Fruit fly (Drosophila melanogaster): ENCODE data around the gene U2af38.
A peak's percentile ranks its signal among the peaks of the same experiment; 100 is the strongest.

Gene U2af38

DNA sequence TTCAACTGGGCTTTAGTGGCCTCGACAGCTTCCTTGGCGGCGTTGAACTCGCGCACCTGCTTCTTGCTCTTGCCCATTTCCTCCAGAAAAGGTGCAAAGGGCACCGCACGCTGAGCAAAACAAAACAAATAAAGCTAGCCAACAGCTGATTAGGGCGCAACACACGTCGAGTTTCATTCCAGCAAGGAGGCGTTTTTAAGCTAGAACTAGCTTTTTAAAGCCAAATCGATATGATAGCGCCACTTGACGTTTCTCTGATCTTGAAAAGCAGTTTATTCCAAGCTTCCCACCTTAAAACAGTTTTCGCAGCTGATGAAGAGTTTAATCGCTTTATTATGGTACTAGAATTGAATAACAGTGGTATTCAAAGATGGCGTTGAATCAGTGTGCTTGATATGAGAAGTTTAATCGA lies 11.4 kb downstream of the U2af38 start, which contains the start of gene CG11601:
TSS of gene CG11601 (minus strand) at position 199 of the 412 bp plus-strand sequence.
- TF ChIP-seq CG8290 (GFP tag; optimal IDR thresholded peaks at IDR 0.05) (no peak), CG8290 (tag; optimal IDR thresholded peaks at IDR 0.05) (peak in 1 of 2 experiments; percentile 64), dpn (GFP tag; optimal IDR thresholded peaks at IDR 0.05) (peak in 1 of 2 experiments; percentile 29), Awh (GFP tag; IDR thresholded peaks at IDR 0.05) (no peak), CG9215 (GFP tag; IDR thresholded peaks at IDR 0.05) (no peak), zfh1 (GFP tag; IDR thresholded peaks at IDR 0.05) (0 out of 3 replicates have a peak, but pooled peaks have one; percentile 44), CG8359 (GFP tag; optimal IDR thresholded peaks at IDR 0.05; ENCODE audit: borderline replicate concordance) (no peak), her (GFP tag; optimal IDR thresholded peaks at IDR 0.05) (peak; percentile 52), Blimp-1 (GFP tag; optimal IDR thresholded peaks at IDR 0.05) (no peak), CG15514 (GFP tag; optimal IDR thresholded peaks at IDR 0.05) (peak; percentile 80), CG10959 (GFP tag; IDR thresholded peaks at IDR 0.05) (no peak), CG6654 (GFP tag; optimal IDR thresholded peaks at IDR 0.05) (no peak), luna (GFP tag; optimal IDR thresholded peaks at IDR 0.05) (no peak), CG16813 (GFP tag; IDR thresholded peaks at IDR 0.05; ENCODE audit: partially characterized antibody) (no peak), Vsx1 (GFP tag; optimal IDR thresholded peaks at IDR 0.05) (no peak), wek (GFP tag; optimal IDR thresholded peaks at IDR 0.05) (no peak), CG17568 (GFP tag; optimal IDR thresholded peaks at IDR 0.05) (no peak), ssp (GFP tag; IDR thresholded peaks at IDR 0.05) (peak; percentile 83), CG9876 (GFP tag; optimal IDR thresholded peaks at IDR 0.05) (peak; percentile 38), Jarid2 (GFP tag; optimal IDR thresholded peaks at IDR 0.05) (no peak), MESR4 (GFP tag; optimal IDR thresholded peaks at IDR 0.05) (peak; percentile 30), Antp (GFP tag; optimal IDR thresholded peaks at IDR 0.05) (no peak), Lpt (GFP tag; optimal IDR thresholded peaks at IDR 0.05) (no peak), nau (GFP tag; optimal IDR thresholded peaks at IDR 0.05) (no peak), cas (GFP tag; IDR thresholded peaks at IDR 0.05) (no peak), cwo (GFP tag; optimal IDR thresholded peaks at IDR 0.05) (no peak), Stat92E (GFP tag; optimal IDR thresholded peaks at IDR 0.05) (no peak), TFAM (GFP tag; optimal IDR thresholded peaks at IDR 0.05) (no peak), fd3F (GFP tag; optimal IDR thresholded peaks at IDR 0.05) (peak; percentile 2), CG1024 (GFP tag; IDR thresholded peaks at IDR 0.05) (no peak), Elba2 (GFP tag; optimal IDR thresholded peaks at IDR 0.05) (no peak), hb (GFP tag; IDR thresholded peaks at IDR 0.05; ENCODE audit: partially characterized antibody) (no peak), tup (GFP tag; optimal IDR thresholded peaks at IDR 0.05) (no peak), CG13123 (GFP tag; optimal IDR thresholded peaks at IDR 0.05) (no peak), CG14014 (GFP tag; IDR thresholded peaks at IDR 0.05) (no peak), CG13624 (GFP tag; optimal IDR thresholded peaks at IDR 0.05) (peak; percentile 34), CG18476 (GFP tag; optimal IDR thresholded peaks at IDR 0.05) (no peak), CG10565 (GFP tag; optimal IDR thresholded peaks at IDR 0.05) (no peak), Dip3 (GFP tag; optimal IDR thresholded peaks at IDR 0.05) (peak; percentile 6), CG16815 (GFP tag; optimal IDR thresholded peaks at IDR 0.05) (no peak), Hr51 (GFP tag; optimal IDR thresholded peaks at IDR 0.05) (peak in 1 of 2 experiments; percentile 9), fd102C (GFP tag; optimal IDR thresholded peaks at IDR 0.05) (no peak), hkb (optimal IDR thresholded peaks at IDR 0.05) (peak; percentile 55), hkb (GFP tag; IDR thresholded peaks at IDR 0.05) (no peak), PHDP (tag; optimal IDR thresholded peaks at IDR 0.05) (peak; percentile 47), sc (optimal IDR thresholded peaks at IDR 0.05) (no peak), sc (GFP tag; optimal IDR thresholded peaks at IDR 0.05) (no peak), CG15011 (GFP tag; optimal IDR thresholded peaks at IDR 0.05) (no peak), gsb (GFP tag; IDR thresholded peaks at IDR 0.05) (no peak), CG4360 (GFP tag; IDR thresholded peaks at IDR 0.05) (no peak), CG6813 (GFP tag; optimal IDR thresholded peaks at IDR 0.05) (no peak)
